Worm (Caenorhabditis elegans) whole organism, L4 larva: ENCODE results near the gene col-38.
A peak's percentile ranks its signal among the peaks of the same experiment; 100 is the strongest.

Experiments used
- F10B5.3 ChIP-seq: sonication (generic microtip); optimal IDR thresholded peaks from 2 replicates; lab custom pipeline; 2016; ENCODE audit warnings: mild to moderate bottlenecking, missing genetic modification characterization, missing compliant biosample characterization
- F26F4.8 ChIP-seq: fragments of 200-800 bp; sonication (Bioruptor generic); conservative IDR thresholded peaks from 2 replicates; pipeline ENCODE4 v1.3.6; 2022; ENCODE audit warnings: missing genetic modification characterization, missing compliant biosample characterization
- F37D6.2 ChIP-seq: sonication (generic microtip); optimal IDR thresholded peaks from 2 replicates; lab custom pipeline; 2016; ENCODE audit warnings: mild to moderate bottlenecking, missing genetic modification characterization, missing compliant biosample characterization
- T26A8.4 ChIP-seq: fragments of 200-800 bp; sonication (Bioruptor generic); IDR thresholded peaks from 2 replicates; pipeline ENCODE4 v1.3.6; 2022; ENCODE audit warnings: missing genetic modification characterization, missing compliant biosample characterization
- Y48G9A.11 ChIP-seq: fragments of 200-800 bp; sonication (Bioruptor generic); IDR thresholded peaks from 2 replicates; pipeline ENCODE4 v1.3.6; 2022; ENCODE audit warnings: missing genetic modification reagents, missing genetic modification characterization, missing compliant biosample characterization
- Y5F2A.4 ChIP-seq: fragments of 200-800 bp; sonication (Bioruptor generic); optimal IDR thresholded peaks from 2 replicates; lab custom pipeline; 2018; ENCODE audit warnings: mild to moderate bottlenecking, missing genetic modification characterization, missing compliant biosample characterization
- ZK337.2 ChIP-seq: fragments of 200-800 bp; sonication (Bioruptor generic); IDR thresholded peaks from 2 replicates; pipeline ENCODE4 v1.3.6; 2022; ENCODE audit warnings: missing genetic modification reagents, missing genetic modification characterization, missing compliant biosample characterization
- aha-1 ChIP-seq: fragments of 150-350 bp; peaks from one replicate; lab custom pipeline; 2014; ENCODE audit warnings: missing biosample characterization, missing genetic modification characterization
- ceh-20 ChIP-seq: fragments of 200-800 bp; sonication (Bioruptor generic); IDR thresholded peaks from 2 replicates; pipeline ENCODE4 v1.3.6; 2022; ENCODE audit warnings: missing genetic modification reagents, missing genetic modification characterization, missing compliant biosample characterization
- ceh-44 ChIP-seq: fragments of 200-800 bp; sonication (Bioruptor generic); IDR thresholded peaks from 2 replicates; pipeline ENCODE4 v1.3.6; 2022; ENCODE audit warnings: missing genetic modification reagents, missing genetic modification characterization, missing compliant biosample characterization
- cey-2 ChIP-seq: sonication (generic microtip); optimal IDR thresholded peaks from 3 replicates; lab custom pipeline; 2017; ENCODE audit warnings: missing genetic modification characterization, mild to moderate bottlenecking, missing compliant biosample characterization, antibody characterized with exemption, borderline replicate concordance; ENCODE audit not compliant: insufficient read depth
- ctbp-1 ChIP-seq: fragments of 200-800 bp; sonication (Bioruptor generic); IDR thresholded peaks from 2 replicates; pipeline ENCODE4 v1.3.6; 2022; ENCODE audit warnings: missing genetic modification reagents, missing genetic modification characterization, missing compliant biosample characterization
- daf-19 ChIP-seq: fragments of 200-800 bp; sonication (Bioruptor generic); conservative IDR thresholded peaks from 2 replicates; pipeline ENCODE4 v1.3.6; 2022; ENCODE audit warnings: missing genetic modification characterization, missing compliant biosample characterization
- daf-8 ChIP-seq: fragments of 200-800 bp; sonication (Bioruptor generic); IDR thresholded peaks from 2 replicates; pipeline ENCODE4 v1.3.6; 2022; ENCODE audit warnings: missing genetic modification characterization, missing compliant biosample characterization
- dmd-8 ChIP-seq: fragments of 200-800 bp; sonication (Bioruptor generic); IDR thresholded peaks from 2 replicates; pipeline ENCODE4 v1.3.6; 2022; ENCODE audit warnings: missing genetic modification characterization, missing compliant biosample characterization
- dpl-1 ChIP-seq: fragments of 150-350 bp; optimal IDR thresholded peaks from 2 replicates; lab custom pipeline; 2014; ENCODE audit warnings: missing biosample characterization, missing genetic modification reagents, missing genetic modification characterization
- egl-27 ChIP-seq: sonication (generic microtip); optimal IDR thresholded peaks from 3 replicates; lab custom pipeline; 2017; ENCODE audit warnings: missing biosample characterization, missing genetic modification reagents, missing genetic modification characterization
- egl-43 ChIP-seq: fragments of 200-800 bp; sonication (Bioruptor generic); IDR thresholded peaks from 2 replicates; pipeline ENCODE4 v1.3.6; 2022; ENCODE audit warnings: missing genetic modification reagents, missing genetic modification characterization, missing compliant biosample characterization
- fkh-10 ChIP-seq: fragments of 150-350 bp; optimal IDR thresholded peaks from 2 replicates; lab custom pipeline; 2014; ENCODE audit warnings: missing biosample characterization, missing genetic modification reagents, missing genetic modification characterization
- hmg-1.1 ChIP-seq: fragments of 200-800 bp; sonication (Bioruptor generic); IDR thresholded peaks from 2 replicates; pipeline ENCODE4 v1.3.6; 2022; ENCODE audit warnings: missing genetic modification reagents, missing genetic modification characterization, missing compliant biosample characterization
- jun-1 ChIP-seq: fragments of 150-350 bp; optimal IDR thresholded peaks from 2 replicates; lab custom pipeline; 2014; ENCODE audit warnings: missing biosample characterization, missing genetic modification reagents, missing genetic modification characterization
- lin-13 ChIP-seq: fragments of 150-350 bp; optimal IDR thresholded peaks from 2 replicates; lab custom pipeline; 2014; ENCODE audit warnings: missing biosample characterization, missing genetic modification reagents, missing genetic modification characterization
- lin-39 ChIP-seq: fragments of 150-350 bp; optimal IDR thresholded peaks from 2 replicates; lab custom pipeline; 2014; ENCODE audit warnings: missing biosample characterization, missing genetic modification reagents, missing genetic modification characterization
- lsy-2 ChIP-seq, 2 experiments: fragments of 150-350 bp in 1 of 2; sonication (generic microtip) in 1 of 2; optimal IDR thresholded peaks; 2 replicates each; lab custom pipeline; 2014 to 2017; ENCODE audit warnings: missing biosample characterization in 2 of 2, missing genetic modification characterization in 2 of 2
- mdt-29 ChIP-seq: fragments of 200-800 bp; sonication (Bioruptor generic); IDR thresholded peaks from 2 replicates; pipeline ENCODE4 v1.3.6; 2022; ENCODE audit warnings: missing genetic modification reagents, missing genetic modification characterization, missing compliant biosample characterization
- mes-2 ChIP-seq: sonication (generic microtip); optimal IDR thresholded peaks from 2 replicates; lab custom pipeline; 2016; ENCODE audit warnings: missing genotype, mild to moderate bottlenecking, missing genetic modification characterization, missing compliant biosample characterization; ENCODE audit not compliant: poor library complexity, severe bottlenecking
- mxl-2 ChIP-seq: fragments of 200-800 bp; sonication (Bioruptor generic); conservative IDR thresholded peaks from 2 replicates; pipeline ENCODE4 v1.3.6; 2022; ENCODE audit warnings: missing genetic modification reagents, missing genetic modification characterization, missing compliant biosample characterization
- nhr-10 ChIP-seq: fragments of 150-350 bp; optimal IDR thresholded peaks from 2 replicates; lab custom pipeline; 2014; ENCODE audit warnings: missing biosample characterization, missing genetic modification characterization
- nhr-111 ChIP-seq: fragments of 200-800 bp; sonication (Bioruptor generic); optimal IDR thresholded peaks from 2 replicates; lab custom pipeline; 2018; ENCODE audit warnings: mild to moderate bottlenecking, missing genetic modification characterization, missing compliant biosample characterization
- nhr-237 ChIP-seq: sonication (generic microtip); optimal IDR thresholded peaks from 2 replicates; lab custom pipeline; 2017; ENCODE audit warnings: missing biosample characterization, missing genetic modification characterization
- nhr-28 ChIP-seq: fragments of 150-350 bp; optimal IDR thresholded peaks from 2 replicates; lab custom pipeline; 2014; ENCODE audit warnings: missing biosample characterization, missing genetic modification characterization
- nhr-48 ChIP-seq: sonication (generic microtip); optimal IDR thresholded peaks from 2 replicates; lab custom pipeline; 2016; ENCODE audit warnings: mild to moderate bottlenecking, missing genetic modification characterization, missing compliant biosample characterization
- nhr-6 ChIP-seq: fragments of 150-350 bp; optimal IDR thresholded peaks from 2 replicates; lab custom pipeline; 2014; ENCODE audit warnings: missing biosample characterization, missing genetic modification characterization
- nhr-76 ChIP-seq: fragments of 150-350 bp; optimal IDR thresholded peaks from 2 replicates; lab custom pipeline; 2014; ENCODE audit warnings: missing biosample characterization, missing genetic modification characterization
- nhr-77 ChIP-seq: fragments of 150-350 bp; optimal IDR thresholded peaks from 2 replicates; lab custom pipeline; 2014; ENCODE audit warnings: missing biosample characterization, missing genetic modification characterization
- pha-4 ChIP-seq, 2 experiments: fragments of 150-350 bp in 1 of 2; fragments of 200-800 bp in 1 of 2; sonication (Bioruptor generic) in 1 of 2; IDR thresholded peaks in 1 of 2; optimal IDR thresholded peaks in 1 of 2; 2 replicates each; pipeline versions ENCODE4 v1.3.6 to Lab custom; 2014 to 2022; ENCODE audit warnings: missing genetic modification characterization in 2 of 2, missing genetic modification reagents in 2 of 2, missing biosample characterization in 1 of 2, missing compliant biosample characterization in 1 of 2
- php-3 ChIP-seq: fragments of 200-800 bp; sonication (Bioruptor generic); IDR thresholded peaks from 2 replicates; pipeline ENCODE4 v1.3.6; 2022; ENCODE audit warnings: missing genetic modification reagents, missing genetic modification characterization, missing compliant biosample characterization
- snpc-4 ChIP-seq: fragments of 150-350 bp; optimal IDR thresholded peaks from 2 replicates; lab custom pipeline; 2014; ENCODE audit warnings: missing biosample characterization, missing genetic modification characterization
- spr-1 ChIP-seq: sonication (generic microtip); optimal IDR thresholded peaks from 2 replicates; lab custom pipeline; 2016; ENCODE audit warnings: mild to moderate bottlenecking, missing genetic modification characterization, missing compliant biosample characterization
- spr-3 ChIP-seq: fragments of 200-800 bp; sonication (Bioruptor generic); optimal IDR thresholded peaks from 2 replicates; lab custom pipeline; 2018; ENCODE audit warnings: mild to moderate bottlenecking, missing genetic modification characterization, missing compliant biosample characterization
- tra-1 ChIP-seq: fragments of 200-800 bp; sonication (Bioruptor generic); IDR thresholded peaks from 2 replicates; pipeline ENCODE4 v1.3.6; 2022; ENCODE audit warnings: missing genetic modification reagents, missing genetic modification characterization, missing compliant biosample characterization
- vab-7 ChIP-seq: fragments of 200-800 bp; sonication (Bioruptor generic); IDR thresholded peaks from 2 replicates; pipeline ENCODE4 v1.3.6; 2022; ENCODE audit warnings: missing genetic modification reagents, missing genetic modification characterization, missing compliant biosample characterization
- zfp-2 ChIP-seq: sonication (generic microtip); optimal IDR thresholded peaks from 2 replicates; lab custom pipeline; 2016; ENCODE audit warnings: mild to moderate bottlenecking, missing genetic modification characterization, missing compliant biosample characterization
- zfp-3 ChIP-seq: fragments of 200-800 bp; sonication (Bioruptor generic); conservative IDR thresholded peaks from 2 replicates; pipeline ENCODE4 v1.3.6; 2022; ENCODE audit warnings: missing genetic modification reagents, missing genetic modification characterization, missing compliant biosample characterization
- ztf-11 ChIP-seq: fragments of 150-350 bp; optimal IDR thresholded peaks from 2 replicates; lab custom pipeline; 2014; ENCODE audit warnings: missing biosample characterization, missing genetic modification characterization
- ztf-7 ChIP-seq: fragments of 150-350 bp; optimal IDR thresholded peaks from 2 replicates; lab custom pipeline; 2014; ENCODE audit warnings: missing biosample characterization, missing genetic modification characterization

The col-38 gene

DNA sequence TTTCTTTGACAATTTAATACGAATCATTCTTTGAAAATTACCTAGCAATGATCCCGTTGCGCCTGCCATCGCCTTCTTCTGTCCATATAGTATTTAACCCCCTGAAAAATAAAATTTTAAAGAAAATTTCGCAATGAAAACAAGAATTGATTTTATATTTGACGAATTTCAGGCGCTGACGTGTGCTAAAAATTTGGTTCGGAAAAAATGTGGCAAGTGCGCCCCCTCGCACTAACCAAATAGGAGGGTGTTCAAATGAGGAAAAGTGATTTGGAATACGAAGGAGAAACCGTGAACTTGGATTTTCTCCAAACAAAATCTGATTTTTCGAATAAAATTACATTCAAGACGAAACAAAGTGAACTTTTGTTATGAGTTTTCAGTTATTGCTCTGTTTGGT is 2.8 kb downstream of the col-38 start, which contains the start of gene stc-1 (continued):
- TF ChIP-seq lsy-2 (tag; optimal IDR thresholded peaks at IDR 0.05; lab: Kevin White, UChicago) (peak in 1 of 2 experiments; percentile 45), lin-13 (no peak), nhr-10 (tag; lab: Kevin White, UChicago) (peak; percentile 1), nhr-28 (tag; lab: Kevin White, UChicago) (peak; percentile 39)
- TF ChIP-seq, all 104 proteins: peak for 13

DNA sequence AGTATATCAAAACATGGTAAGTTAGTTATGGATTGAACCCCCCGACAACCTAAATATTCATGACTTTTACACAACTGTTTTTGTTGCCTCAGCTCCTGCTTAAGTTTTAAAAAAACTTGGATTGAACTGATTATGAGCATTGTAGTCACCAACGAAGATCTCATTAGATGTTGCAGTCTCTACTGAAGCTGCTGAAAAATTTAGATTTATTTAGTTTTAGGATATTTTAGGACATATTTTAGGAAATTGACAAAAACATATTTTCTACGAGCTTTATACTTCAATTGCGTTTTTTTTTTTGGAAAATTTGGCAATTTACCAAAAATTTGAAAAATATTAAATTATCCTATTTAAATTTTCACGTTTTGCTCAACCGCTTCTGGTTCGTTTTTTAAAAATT is 6.9 kb downstream of the col-38 start, which contains the start of gene F54C9.14:
F54C9.14 (plus strand) TSS at position 301 of the 400 bp plus-strand sequence.
- no peak for TF ChIP-seq T26A8.4 (GFP tag; lab: Robert Waterston, UW)
- TF ChIP-seq egl-43 (GFP tag; lab: Robert Waterston, UW): no peak
- TF ChIP-seq zfp-2 (tag; lab: Kevin White, UChicago): no peak
- TF ChIP-seq mxl-2: no peak
- no peak for TF ChIP-seq ZK337.2 (GFP tag; lab: Robert Waterston, UW)
- TF ChIP-seq nhr-48 (tag; lab: Kevin White, UChicago): no peak
- no peak for TF ChIP-seq hmg-1.1 (GFP tag; lab: Robert Waterston, UW)
- TF ChIP-seq jun-1 (tag; lab: Kevin White, UChicago): no peak
- TF ChIP-seq lin-39 (tag; lab: Kevin White, UChicago): no peak
- TF ChIP-seq ztf-11 (tag; lab: Kevin White, UChicago): no peak
- TF ChIP-seq Y48G9A.11 (GFP tag; lab: Robert Waterston, UW): no peak
- no peak for TF ChIP-seq daf-8 (GFP tag; lab: Robert Waterston, UW)
- TF ChIP-seq nhr-6 (tag; lab: Kevin White, UChicago): no peak
- no peak for TF ChIP-seq fkh-10 (GFP tag; lab: Kevin White, UChicago)
- TF ChIP-seq, all 104 proteins: peak for 0

DNA sequence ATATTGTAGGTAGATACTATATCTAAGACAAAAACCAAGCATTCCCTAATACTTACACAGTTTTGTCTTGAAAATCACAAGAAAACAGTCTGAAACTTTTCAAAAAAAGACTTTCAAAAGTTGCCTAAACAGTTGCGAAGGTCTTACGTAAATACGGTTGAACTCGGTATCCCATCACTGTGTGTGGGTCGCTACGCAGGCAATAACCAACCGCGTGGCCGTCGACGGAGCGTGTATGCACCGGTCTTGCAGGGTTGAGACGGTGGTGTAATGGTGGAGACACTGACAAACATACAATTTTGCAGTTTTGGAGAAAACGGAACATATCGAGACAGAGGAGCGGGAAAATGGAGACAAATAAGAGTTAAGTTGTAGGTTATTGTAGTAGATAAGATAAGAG is 7.7 kb downstream of the col-38 start, which contains the start of gene iff-2:
iff-2 (minus strand) TSS at position 141 of the 400 bp plus-strand sequence.
- TF ChIP-seq mxl-2 (peak; percentile 92), mes-2 (peak; percentile 97), nhr-10 (tag; lab: Kevin White, UChicago) (peak; percentile 97), nhr-28 (tag; lab: Kevin White, UChicago) (peak; percentile 100), mdt-29 (GFP tag; lab: Robert Waterston, UW) (no peak; the same call in none of the 2 replicates), cey-2 (peak; percentile 85), spr-1 (peak; percentile 96), ztf-7 (tag; lab: Kevin White, UChicago) (peak; percentile 87), nhr-76 (tag; lab: Kevin White, UChicago) (peak; percentile 81), php-3 (GFP tag; lab: Robert Waterston, UW) (peak; percentile 95), tra-1 (GFP tag; lab: Robert Waterston, UW) (peak; percentile 98), T26A8.4 (GFP tag; lab: Robert Waterston, UW) (peak; percentile 97), vab-7 (GFP tag; lab: Robert Waterston, UW) (peak; percentile 93), nhr-77 (peak; percentile 99), ceh-44 (GFP tag; lab: Robert Waterston, UW) (0 out of 2 replicates have a peak, but pooled peaks have one; percentile 56), aha-1 (tag; lab: Kevin White, UChicago) (peak; percentile 100), pha-4 (GFP tag; IDR thresholded peaks at IDR 0.05; lab: Robert Waterston, UW) (peak; percentile 96), pha-4 (tag; optimal IDR thresholded peaks at IDR 0.05; lab: Kevin White, UChicago) (no peak), F10B5.3 (tag; lab: Kevin White, UChicago) (peak; percentile 75), zfp-3 (peak; percentile 97), F37D6.2 (peak; percentile 95), dpl-1 (GFP tag; lab: Kevin White, UChicago) (peak; percentile 97), spr-3 (GFP tag; lab: Kevin White, UChicago) (peak; percentile 93), F26F4.8 (GFP tag; lab: Robert Waterston, UW) (no peak), nhr-6 (tag; lab: Kevin White, UChicago) (peak; percentile 99), Y48G9A.11 (GFP tag; lab: Robert Waterston, UW) (no peak; the same call in 1 of the 2 replicates), nhr-111 (GFP tag; lab: Kevin White, UChicago) (no peak), ctbp-1 (GFP tag; lab: Robert Waterston, UW) (peak; percentile 98), daf-19 (GFP tag; lab: Robert Waterston, UW) (peak; percentile 71), egl-27 (tag; lab: Kevin White, UChicago) (peak; percentile 80), Y5F2A.4 (peak; percentile 78), ceh-20 (GFP tag; lab: Robert Waterston, UW) (peak; percentile 98), nhr-237 (tag; lab: Kevin White, UChicago) (peak; percentile 83), snpc-4 (tag; lab: Kevin White, UChicago) (peak; percentile 70), dmd-8 (no peak; the same call in 1 of the 2 replicates)
